Fruit fly (Drosophila melanogaster) whole organism, pupa: ENCODE measurements around the gene CG10508.

Experiments used
- CG10348 ChIP-seq: fragments of 200-800 bp; sonication (Bioruptor generic); IDR thresholded peaks from 2 replicates; pipeline ENCODE4 v1.3.6; 2022; ENCODE audit warnings: missing biosample characterization, missing genetic modification characterization
- CG12605 ChIP-seq: fragments of 200-800 bp; sonication (Bioruptor generic); IDR thresholded peaks from 2 replicates; pipeline ENCODE4 v1.3.6; 2022; ENCODE audit warnings: missing biosample characterization, missing genetic modification characterization
- CG13204 ChIP-seq: fragments of 200-800 bp; sonication (Bioruptor generic); optimal IDR thresholded peaks from 2 replicates; lab custom pipeline; 2018; ENCODE audit warnings: missing biosample characterization, mild to moderate bottlenecking, missing genetic modification characterization, moderate library complexity
- CG14655 ChIP-seq: fragments of 200-800 bp; sonication (Bioruptor generic); optimal IDR thresholded peaks from 3 replicates; lab custom pipeline; 2017; ENCODE audit warnings: mild to moderate bottlenecking, missing biosample characterization, missing genetic modification reagents, missing genetic modification characterization
- CG15710 ChIP-seq: fragments of 200-800 bp; sonication (Bioruptor generic); optimal IDR thresholded peaks from 2 replicates; lab custom pipeline; 2018; ENCODE audit warnings: missing biosample characterization, mild to moderate bottlenecking, missing genetic modification characterization, moderate library complexity
- CG17806 ChIP-seq: fragments of 200-800 bp; sonication (Bioruptor generic); optimal IDR thresholded peaks from 2 replicates; lab custom pipeline; 2018; ENCODE audit warnings: missing biosample characterization, mild to moderate bottlenecking, missing genetic modification characterization, moderate library complexity
- CG32121 ChIP-seq: fragments of 200-800 bp; sonication (Bioruptor generic); IDR thresholded peaks from 2 replicates; pipeline ENCODE4 v1.3.6; 2022; ENCODE audit warnings: missing biosample characterization, missing genetic modification characterization
- CG34367 ChIP-seq: fragments of 200-800 bp; sonication (Bioruptor generic); optimal IDR thresholded peaks from 2 replicates; lab custom pipeline; 2018; ENCODE audit warnings: missing biosample characterization, mild to moderate bottlenecking, missing genetic modification characterization
- CG4496 ChIP-seq: fragments of 200-800 bp; sonication (Bioruptor generic); IDR thresholded peaks from 3 replicates; pipeline ENCODE4 v1.3.6; 2022; ENCODE audit warnings: missing biosample characterization, missing genetic modification characterization
- CG8159 ChIP-seq: fragments of 200-800 bp; sonication (Bioruptor generic); optimal IDR thresholded peaks from 3 replicates; lab custom pipeline; 2018; ENCODE audit warnings: missing biosample characterization, mild to moderate bottlenecking, missing genetic modification characterization, moderate library complexity
- CG8301 ChIP-seq: fragments of 200-800 bp; sonication (Bioruptor generic); optimal IDR thresholded peaks from 2 replicates; lab custom pipeline; 2018; ENCODE audit warnings: missing biosample characterization, mild to moderate bottlenecking, missing genetic modification characterization
- CG9948 ChIP-seq: fragments of 200-800 bp; sonication (Bioruptor generic); optimal IDR thresholded peaks from 2 replicates; lab custom pipeline; 2018; ENCODE audit warnings: missing biosample characterization, mild to moderate bottlenecking, missing genetic modification characterization, moderate library complexity
- D1 ChIP-seq: fragments of 200-800 bp; sonication (Bioruptor generic); optimal IDR thresholded peaks from 2 replicates; lab custom pipeline; 2018; ENCODE audit warnings: missing biosample characterization, mild to moderate bottlenecking, missing genetic modification characterization, moderate library complexity
- EcR ChIP-seq: fragments of 200-800 bp; sonication (Bioruptor generic); optimal IDR thresholded peaks from 3 replicates; lab custom pipeline; 2019; ENCODE audit warnings: missing biosample characterization, missing genetic modification characterization, mild to moderate bottlenecking, moderate library complexity, missing genetic modification reagents
- Ets98B ChIP-seq: fragments of 200-800 bp; sonication (Bioruptor generic); IDR thresholded peaks from 2 replicates; pipeline ENCODE4 v1.3.6; 2022; ENCODE audit warnings: missing biosample characterization, missing genetic modification characterization
- Pif1A ChIP-seq: fragments of 200-800 bp; sonication (Bioruptor generic); optimal IDR thresholded peaks from 3 replicates; lab custom pipeline; 2016; ENCODE audit warnings: missing biosample characterization, missing genetic modification characterization
- Pif1B ChIP-seq: fragments of 200-800 bp; sonication (Bioruptor generic); optimal IDR thresholded peaks from 3 replicates; lab custom pipeline; 2016; ENCODE audit warnings: missing biosample characterization, missing genetic modification characterization
- Snoo ChIP-seq: fragments of 200-800 bp; sonication (Bioruptor generic); optimal IDR thresholded peaks from 3 replicates; lab custom pipeline; 2017; ENCODE audit warnings: missing biosample characterization, mild to moderate bottlenecking, missing genetic modification characterization, inconsistent platforms
- fd96Ca ChIP-seq: fragments of 200-800 bp; sonication (Bioruptor generic); IDR thresholded peaks from 3 replicates; pipeline ENCODE4 v1.3.6; 2022; ENCODE audit warnings: missing biosample characterization, missing genetic modification characterization
- gl ChIP-seq: fragments of 200-800 bp; sonication (Bioruptor generic); optimal IDR thresholded peaks from 2 replicates; lab custom pipeline; 2018; ENCODE audit warnings: missing biosample characterization, mild to moderate bottlenecking, missing genetic modification characterization
- rn ChIP-seq: fragments of 200-800 bp; sonication (Bioruptor generic); IDR thresholded peaks from 2 replicates; pipeline ENCODE4 v1.3.6; 2022; ENCODE audit warnings: missing biosample characterization, missing genetic modification characterization

Gene CG10508

DNA sequence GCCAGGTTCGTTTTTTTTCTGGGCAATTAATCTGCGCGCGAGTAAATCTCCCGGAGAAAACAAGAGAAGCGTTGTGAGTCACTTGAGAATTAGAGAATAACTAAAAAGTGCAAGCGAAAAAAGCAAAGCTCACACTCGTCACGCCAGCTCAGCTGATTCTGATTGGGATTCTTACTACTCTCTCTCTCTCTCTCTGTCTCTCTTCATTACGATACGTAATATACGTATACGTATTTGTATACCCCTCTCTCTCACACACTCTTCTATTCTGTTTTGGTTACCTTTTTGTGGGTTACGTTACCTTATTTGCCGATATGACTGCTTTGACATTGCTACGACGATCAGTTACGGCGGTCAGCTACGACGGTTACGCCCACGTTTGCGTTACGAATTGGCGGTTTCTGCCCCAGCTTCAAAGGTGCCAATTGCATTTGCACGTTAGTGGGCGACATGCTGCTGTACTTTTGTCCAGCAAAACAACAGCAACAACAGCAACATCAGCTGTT lies 7.2 kb upstream of the CG10508 start, which contains the start of the genes Targ1, CG10512 and Targ2:
Gene Targ1, minus strand, starts transcription at position 106 of the 506 bp plus-strand sequence.
Gene CG10512, plus strand, starts transcription at position 144 of the 506 bp plus-strand sequence.
Gene Targ2, minus strand, starts transcription at position 456 of the 506 bp plus-strand sequence.
- peak; percentile 37 for TF ChIP-seq EcR (GFP tag; lab: Kevin White, UChicago)
- TF ChIP-seq Pif1A (GFP tag; lab: Kevin White, UChicago), result no peak
- TF ChIP-seq CG32121 (GFP tag; lab: Robert Waterston, UW), result 0 out of 2 replicates have a peak, but pooled peaks have one; percentile 22

DNA sequence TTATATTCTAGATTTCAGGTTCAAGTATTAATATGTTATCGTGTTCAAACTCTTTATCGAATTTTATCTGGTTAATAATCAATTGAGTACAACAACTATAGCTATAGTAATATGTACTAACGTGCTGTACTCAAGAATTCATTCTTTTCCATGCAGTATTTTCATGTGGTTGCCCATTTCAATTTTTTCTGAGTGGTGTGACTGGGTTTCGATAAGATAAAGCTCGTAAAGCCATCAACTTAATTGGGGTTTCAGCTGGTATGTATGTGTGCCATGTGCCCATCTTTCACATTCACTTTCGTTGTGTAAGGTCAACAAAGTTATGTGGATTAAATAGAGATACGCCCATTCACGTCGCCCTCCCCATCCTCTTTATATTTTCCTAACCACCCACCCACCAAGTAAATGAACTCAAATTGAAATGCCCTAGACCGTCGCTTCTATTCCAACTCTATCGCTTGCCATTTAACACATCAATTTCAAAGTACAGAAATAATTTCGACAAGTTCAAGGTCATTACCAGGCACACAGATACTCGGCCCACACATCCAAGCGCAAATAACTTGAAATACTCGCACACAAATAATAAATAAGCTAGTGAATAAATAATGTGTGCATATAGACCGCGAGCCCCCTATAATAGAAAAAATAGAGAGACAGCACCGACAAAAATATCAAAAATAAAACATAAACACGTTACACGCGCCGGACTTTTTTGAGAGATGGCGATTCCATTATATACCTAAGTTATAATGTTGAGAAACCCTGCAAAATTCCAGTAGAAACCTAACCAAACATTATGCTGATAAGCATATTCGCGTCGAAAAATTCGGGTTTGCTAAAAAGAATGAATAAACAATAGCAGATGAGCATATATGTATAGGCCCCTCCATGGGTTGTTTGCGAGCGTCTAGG lies 5.2 kb upstream of the CG10508 start:
- TF ChIP-seq Snoo (tag; lab: Kevin White, UChicago) (no peak), CG17806 (tag; lab: Kevin White, UChicago) (no peak), CG32121 (GFP tag; lab: Robert Waterston, UW) (no peak), CG14655 (no peak), CG8301 (tag; lab: Kevin White, UChicago) (no peak), rn (GFP tag; lab: Robert Waterston, UW) (no peak), CG15710 (tag; lab: Kevin White, UChicago) (no peak), EcR (GFP tag; lab: Kevin White, UChicago) (no peak), Ets98B (no peak), CG9948 (tag; lab: Kevin White, UChicago) (no peak)

DNA sequence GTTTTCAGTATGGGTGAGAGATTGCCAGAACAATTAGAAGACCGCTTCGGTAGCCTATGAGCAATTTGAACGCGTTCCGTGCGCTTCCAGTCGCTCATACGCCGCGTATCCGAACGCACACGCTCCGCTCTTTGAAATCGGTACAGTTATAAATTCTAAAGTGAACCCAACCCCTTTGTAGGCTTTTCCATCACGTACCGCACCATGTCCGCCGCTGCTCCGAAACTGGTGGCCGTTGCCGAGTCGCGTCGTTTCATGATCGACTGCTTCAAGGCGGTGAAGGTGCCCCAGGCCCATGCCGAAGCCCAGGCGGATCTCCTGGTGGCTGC lies 4.6 kb upstream of the CG10508 start:
- TF ChIP-seq rn (GFP tag; lab: Robert Waterston, UW), result no peak
- TF ChIP-seq CG32121 (GFP tag; lab: Robert Waterston, UW), result no peak
- no peak for TF ChIP-seq Ets98B
- TF ChIP-seq D1 (tag; lab: Kevin White, UChicago), result no peak
- no peak for TF ChIP-seq fd96Ca (GFP tag; lab: Robert Waterston, UW)
- TF ChIP-seq CG9948 (tag; lab: Kevin White, UChicago), result no peak
- TF ChIP-seq CG8159, result no peak
- TF ChIP-seq gl, result no peak
- no peak for TF ChIP-seq Pif1A (GFP tag; lab: Kevin White, UChicago)
- no peak for TF ChIP-seq CG14655
- no peak for TF ChIP-seq CG34367 (tag; lab: Kevin White, UChicago)
- TF ChIP-seq CG13204, result no peak
- TF ChIP-seq CG15710 (tag; lab: Kevin White, UChicago), result no peak
- no peak for TF ChIP-seq CG17806 (tag; lab: Kevin White, UChicago)
- no peak for TF ChIP-seq CG4496 (GFP tag; lab: Robert Waterston, UW)
- TF ChIP-seq Snoo (tag; lab: Kevin White, UChicago), result no peak
- TF ChIP-seq CG10348 (GFP tag; lab: Robert Waterston, UW), result no peak
- no peak for TF ChIP-seq CG8301 (tag; lab: Kevin White, UChicago)
- no peak for TF ChIP-seq CG12605 (GFP tag; lab: Robert Waterston, UW)

DNA sequence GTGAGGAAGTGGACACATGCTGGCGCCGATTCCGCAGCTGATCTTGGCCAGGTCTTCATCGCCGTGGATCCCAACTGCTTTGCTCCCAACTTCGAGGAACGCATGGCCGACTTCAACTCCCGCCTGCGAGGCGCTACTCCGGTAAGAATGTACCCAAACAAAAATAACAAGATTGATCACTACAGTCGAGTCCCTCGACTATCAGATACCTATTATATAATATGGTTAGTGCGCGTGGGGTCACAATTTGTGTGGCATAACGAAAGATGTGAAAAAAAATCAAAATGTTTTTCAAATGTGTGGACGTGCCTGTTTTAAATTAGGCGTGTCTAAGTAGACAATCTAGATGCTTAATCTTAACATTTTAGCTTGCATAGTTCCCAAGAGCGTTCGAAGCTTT lies 3.5 kb upstream of the CG10508 start:
- TF ChIP-seq CG32121 (GFP tag; lab: Robert Waterston, UW), result no peak
- no peak for TF ChIP-seq Pif1B
- no peak for TF ChIP-seq gl
- TF ChIP-seq Snoo (tag; lab: Kevin White, UChicago), result no peak
- no peak for TF ChIP-seq CG9948 (tag; lab: Kevin White, UChicago)
- no peak for TF ChIP-seq rn (GFP tag; lab: Robert Waterston, UW)

DNA sequence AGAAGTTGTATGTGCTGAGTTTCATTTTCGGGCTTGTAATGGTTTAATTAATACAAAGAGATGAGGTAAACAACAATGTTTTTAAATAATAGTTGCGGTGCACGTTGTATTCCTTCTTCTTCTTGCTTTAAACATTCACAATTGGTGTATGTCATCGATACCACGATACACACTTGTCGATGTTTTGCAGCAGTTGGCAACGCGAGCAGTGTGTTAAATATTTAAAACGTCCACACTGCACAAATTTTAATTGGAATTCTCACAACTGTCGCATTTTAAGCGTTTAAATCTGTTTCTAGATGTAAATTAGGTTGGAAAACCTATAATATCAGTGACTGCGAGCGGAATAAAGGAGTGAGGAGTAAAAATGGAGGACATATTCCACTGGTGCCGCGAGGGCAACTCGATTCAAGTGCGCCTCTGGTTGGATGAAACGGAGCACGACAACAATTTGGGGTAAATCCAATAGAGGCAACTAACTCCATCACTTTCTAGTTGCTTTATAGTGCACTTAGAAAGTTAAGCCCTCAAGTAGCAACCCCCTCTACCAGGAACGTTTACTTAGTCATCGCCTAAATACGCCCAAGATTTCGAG lies 6.8 kb downstream of the CG10508 start, which contains the start of the genes Trmt112 and Ilk:
Gene Trmt112, minus strand, starts transcription at position 143 of the 595 bp plus-strand sequence.
Gene Ilk, plus strand, starts transcription at position 205 of the 595 bp plus-strand sequence.
- TF ChIP-seq rn (GFP tag; lab: Robert Waterston, UW) (no peak), Pif1A (GFP tag; lab: Kevin White, UChicago) (no peak), CG12605 (GFP tag; lab: Robert Waterston, UW) (no peak), D1 (tag; lab: Kevin White, UChicago) (no peak), CG9948 (tag; lab: Kevin White, UChicago) (no peak), CG32121 (GFP tag; lab: Robert Waterston, UW) (no peak), EcR (GFP tag; lab: Kevin White, UChicago) (no peak), CG17806 (tag; lab: Kevin White, UChicago) (no peak), gl (no peak), Pif1B (no peak), Snoo (tag; lab: Kevin White, UChicago) (no peak), CG13204 (no peak), CG34367 (tag; lab: Kevin White, UChicago) (no peak), Ets98B (no peak)

DNA sequence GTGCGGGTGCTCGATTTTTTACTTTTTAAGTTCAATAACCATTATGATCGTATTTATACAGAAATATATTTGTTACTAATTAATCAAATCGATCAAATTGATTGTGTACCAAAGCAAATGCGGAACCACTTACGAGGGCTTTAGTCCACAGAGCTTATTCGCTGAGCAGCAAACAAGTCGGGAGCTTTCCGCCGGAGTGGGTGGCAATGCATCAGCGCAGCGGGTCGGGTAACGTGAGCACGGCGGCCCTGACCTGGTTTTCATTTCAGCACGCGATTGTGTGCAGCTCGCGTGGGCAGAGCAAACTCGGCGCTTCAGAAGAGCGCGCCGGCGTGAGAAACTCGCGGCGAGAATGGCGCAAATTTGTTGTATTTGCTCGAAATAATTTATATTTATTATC lies 9.1 kb downstream of the CG10508 start:
- TF ChIP-seq Snoo (tag; lab: Kevin White, UChicago), result no peak
- TF ChIP-seq CG4496 (GFP tag; lab: Robert Waterston, UW), result peak; percentile 66; the same call in 2 of the 3 replicates
- no peak for TF ChIP-seq CG34367 (tag; lab: Kevin White, UChicago)
- TF ChIP-seq CG32121 (GFP tag; lab: Robert Waterston, UW), result peak; percentile 41; the same call in 1 of the 2 replicates
